Worm (Caenorhabditis elegans) whole organism, late embryonic: Measurements from ENCODE around the gene R01E6.7.

Experiments
- C08G9.2 ChIP-seq: sonication (generic microtip); optimal IDR thresholded peaks from 2 replicates; lab custom pipeline; 2016; ENCODE audit warnings: mild to moderate bottlenecking, missing genetic modification characterization, moderate library complexity, missing compliant biosample characterization
- C38D4.7 ChIP-seq: fragments of 200-800 bp; sonication (Bioruptor generic); optimal IDR thresholded peaks from 2 replicates; lab custom pipeline; 2018; ENCODE audit warnings: mild to moderate bottlenecking, missing genetic modification characterization, moderate library complexity, missing compliant biosample characterization
- F13H6.1 ChIP-seq: sonication (generic microtip); optimal IDR thresholded peaks from 2 replicates; lab custom pipeline; 2016; ENCODE audit warnings: missing genetic modification characterization, missing compliant biosample characterization
- K02D7.2 ChIP-seq: sonication (generic microtip); optimal IDR thresholded peaks from 2 replicates; lab custom pipeline; 2017; ENCODE audit warnings: mild to moderate bottlenecking, missing genetic modification characterization, missing compliant biosample characterization
- Y22D7AL.16 ChIP-seq: sonication (generic microtip); optimal IDR thresholded peaks from 2 replicates; lab custom pipeline; 2016; ENCODE audit warnings: missing genetic modification characterization, missing compliant biosample characterization
- ahr-1 ChIP-seq: sonication (generic microtip); optimal IDR thresholded peaks from 2 replicates; lab custom pipeline; 2016; ENCODE audit warnings: missing genetic modification characterization, missing compliant biosample characterization
- ama-1 ChIP-seq: fragments of 150-350 bp; optimal IDR thresholded peaks from 2 replicates; lab custom pipeline; 2014
- ceh-14 ChIP-seq: sonication (generic microtip); optimal IDR thresholded peaks from 2 replicates; lab custom pipeline; 2016; ENCODE audit warnings: missing genotype, missing genetic modification characterization, missing compliant biosample characterization
- ceh-18 ChIP-seq: sonication (generic microtip); optimal IDR thresholded peaks from 2 replicates; lab custom pipeline; 2016; ENCODE audit warnings: missing genetic modification characterization, missing compliant biosample characterization
- ceh-19 ChIP-seq: fragments of 200-800 bp; sonication (Bioruptor generic); optimal IDR thresholded peaks from 2 replicates; lab custom pipeline; 2018; ENCODE audit warnings: mild to moderate bottlenecking, missing genetic modification characterization, missing compliant biosample characterization
- ceh-2 ChIP-seq: sonication (generic microtip); optimal IDR thresholded peaks from 2 replicates; lab custom pipeline; 2016; ENCODE audit warnings: missing genotype, missing genetic modification characterization, missing compliant biosample characterization
- ceh-22 ChIP-seq: sonication (generic microtip); optimal IDR thresholded peaks from 2 replicates; lab custom pipeline; 2017; ENCODE audit warnings: missing biosample characterization, missing genetic modification characterization
- ceh-24 ChIP-seq: sonication (generic microtip); optimal IDR thresholded peaks from 2 replicates; lab custom pipeline; 2016; ENCODE audit warnings: mild to moderate bottlenecking, missing genetic modification characterization, missing compliant biosample characterization
- ceh-30 ChIP-seq: fragments of 150-350 bp; optimal IDR thresholded peaks from 2 replicates; lab custom pipeline; 2014; ENCODE audit warnings: missing biosample characterization, missing genetic modification characterization
- ceh-31 ChIP-seq: sonication (generic microtip); optimal IDR thresholded peaks from 2 replicates; lab custom pipeline; 2016; ENCODE audit warnings: missing genetic modification characterization, missing compliant biosample characterization
- ceh-34 ChIP-seq: sonication (generic microtip); optimal IDR thresholded peaks from 2 replicates; lab custom pipeline; 2016; ENCODE audit warnings: mild to moderate bottlenecking, missing genetic modification characterization, missing compliant biosample characterization
- ceh-45 ChIP-seq: fragments of 200-800 bp; sonication (Bioruptor generic); IDR thresholded peaks from 2 replicates; pipeline ENCODE4 v1.3.6; 2022; ENCODE audit warnings: missing genetic modification reagents, missing genetic modification characterization, missing compliant biosample characterization
- ceh-48 ChIP-seq: sonication (generic microtip); optimal IDR thresholded peaks from 2 replicates; lab custom pipeline; 2016; ENCODE audit warnings: missing genetic modification characterization, inconsistent platforms, missing compliant biosample characterization
- ceh-6 ChIP-seq: fragments of 200-800 bp; sonication (Bioruptor generic); optimal IDR thresholded peaks from 2 replicates; lab custom pipeline; 2018; ENCODE audit warnings: mild to moderate bottlenecking, missing genetic modification characterization, missing compliant biosample characterization
- che-1 ChIP-seq: sonication (generic microtip); optimal IDR thresholded peaks from 2 replicates; lab custom pipeline; 2016; ENCODE audit warnings: mild to moderate bottlenecking, missing genetic modification characterization, missing compliant biosample characterization
- dmd-4 ChIP-seq: sonication (generic microtip); optimal IDR thresholded peaks from 2 replicates; lab custom pipeline; 2016; ENCODE audit warnings: borderline replicate concordance, missing genetic modification characterization, missing compliant biosample characterization
- dve-1 ChIP-seq: sonication (generic microtip); optimal IDR thresholded peaks from 2 replicates; lab custom pipeline; 2017; ENCODE audit warnings: antibody characterized with exemption, mild to moderate bottlenecking, missing genetic modification characterization, missing compliant biosample characterization
- elt-4 ChIP-seq: sonication (generic microtip); optimal IDR thresholded peaks from 2 replicates; lab custom pipeline; 2016; ENCODE audit warnings: missing genetic modification characterization, missing compliant biosample characterization
- ets-4 ChIP-seq: sonication (generic microtip); optimal IDR thresholded peaks from 2 replicates; lab custom pipeline; 2016; ENCODE audit warnings: missing genetic modification characterization, missing compliant biosample characterization
- eyg-1 ChIP-seq: sonication (generic microtip); optimal IDR thresholded peaks from 2 replicates; lab custom pipeline; 2016; ENCODE audit warnings: missing genotype, missing genetic modification characterization, missing compliant biosample characterization
- fax-1 ChIP-seq: sonication (generic microtip); optimal IDR thresholded peaks from 2 replicates; lab custom pipeline; 2016; ENCODE audit warnings: missing genotype, missing genetic modification characterization, missing compliant biosample characterization
- fkh-10 ChIP-seq: fragments of 150-350 bp; optimal IDR thresholded peaks from 2 replicates; lab custom pipeline; 2014; ENCODE audit warnings: missing biosample characterization, missing genetic modification reagents, missing genetic modification characterization
- fkh-6 ChIP-seq: sonication (generic microtip); optimal IDR thresholded peaks from 2 replicates; lab custom pipeline; 2016; ENCODE audit warnings: missing genetic modification characterization, missing compliant biosample characterization
- gmeb-2 ChIP-seq: sonication (generic microtip); optimal IDR thresholded peaks from 2 replicates; lab custom pipeline; 2016; ENCODE audit warnings: missing genetic modification characterization, inconsistent platforms, missing compliant biosample characterization
- hlh-15 ChIP-seq: sonication (generic microtip); optimal IDR thresholded peaks from 2 replicates; lab custom pipeline; 2016; ENCODE audit warnings: missing genetic modification characterization, missing compliant biosample characterization
- hlh-30 ChIP-seq: sonication (generic microtip); optimal IDR thresholded peaks from 2 replicates; lab custom pipeline; 2017; ENCODE audit warnings: antibody characterized with exemption, missing genetic modification characterization, missing compliant biosample characterization; ENCODE audit not compliant: insufficient read depth
- hlh-6 ChIP-seq: sonication (generic microtip); optimal IDR thresholded peaks from 2 replicates; lab custom pipeline; 2016; ENCODE audit warnings: missing genotype, missing genetic modification characterization, missing compliant biosample characterization
- hlh-8 ChIP-seq: sonication (generic microtip); optimal IDR thresholded peaks from 2 replicates; lab custom pipeline; 2016; ENCODE audit warnings: missing genotype, missing genetic modification characterization, missing compliant biosample characterization
- lim-6 ChIP-seq: sonication (generic microtip); optimal IDR thresholded peaks from 2 replicates; lab custom pipeline; 2016; ENCODE audit warnings: missing genetic modification characterization, missing compliant biosample characterization
- lin-11 ChIP-seq: fragments of 200-800 bp; sonication (Bioruptor generic); optimal IDR thresholded peaks from 2 replicates; lab custom pipeline; 2018; ENCODE audit warnings: mild to moderate bottlenecking, missing genetic modification characterization, missing compliant biosample characterization
- mec-3 ChIP-seq: sonication (generic microtip); optimal IDR thresholded peaks from 2 replicates; lab custom pipeline; 2016; ENCODE audit warnings: borderline replicate concordance, missing genetic modification characterization, missing compliant biosample characterization
- nfya-1 ChIP-seq: sonication (generic microtip); optimal IDR thresholded peaks from 2 replicates; lab custom pipeline; 2017; ENCODE audit warnings: missing genetic modification characterization, mild to moderate bottlenecking, missing compliant biosample characterization, antibody characterized with exemption, moderate library complexity
- nhr-232 ChIP-seq: sonication (generic microtip); optimal IDR thresholded peaks from 2 replicates; lab custom pipeline; 2016; ENCODE audit warnings: missing genetic modification characterization, missing compliant biosample characterization
- odd-2 ChIP-seq: sonication (generic microtip); optimal IDR thresholded peaks from 2 replicates; lab custom pipeline; 2017; ENCODE audit warnings: antibody characterized with exemption, mild to moderate bottlenecking, missing genetic modification characterization, missing compliant biosample characterization
- pag-3 ChIP-seq: sonication (generic microtip); optimal IDR thresholded peaks from 2 replicates; lab custom pipeline; 2016; ENCODE audit warnings: missing compliant biosample characterization, missing genetic modification characterization, borderline replicate concordance
- pat-9 ChIP-seq: fragments of 200-800 bp; sonication (Bioruptor generic); optimal IDR thresholded peaks from 2 replicates; lab custom pipeline; 2018; ENCODE audit warnings: mild to moderate bottlenecking, missing genetic modification characterization, moderate library complexity, missing compliant biosample characterization
- pha-4 ChIP-seq: fragments of 150-350 bp; optimal IDR thresholded peaks from 2 replicates; lab custom pipeline; 2018; ENCODE audit warnings: missing biosample characterization, missing genetic modification reagents, missing genetic modification characterization
- pros-1 ChIP-seq: fragments of 150-350 bp; optimal IDR thresholded peaks from 2 replicates; lab custom pipeline; 2014; ENCODE audit warnings: missing biosample characterization, missing genetic modification reagents, missing genetic modification characterization
- ref-2 ChIP-seq: sonication (generic microtip); optimal IDR thresholded peaks from 2 replicates; lab custom pipeline; 2016; ENCODE audit warnings: missing genetic modification characterization, missing compliant biosample characterization
- rnt-1 ChIP-seq: sonication (generic microtip); optimal IDR thresholded peaks from 2 replicates; lab custom pipeline; 2016; ENCODE audit warnings: missing genetic modification characterization, missing compliant biosample characterization
- sdc-2 ChIP-seq: sonication (generic microtip); optimal IDR thresholded peaks from 2 replicates; lab custom pipeline; 2016; ENCODE audit warnings: missing genotype, missing genetic modification characterization, missing compliant biosample characterization
- sox-4 ChIP-seq: sonication (generic microtip); optimal IDR thresholded peaks from 2 replicates; lab custom pipeline; 2017; ENCODE audit warnings: mild to moderate bottlenecking, missing genetic modification characterization, inconsistent platforms, missing compliant biosample characterization
- syd-9 ChIP-seq: sonication (generic microtip); optimal IDR thresholded peaks from 2 replicates; lab custom pipeline; 2016; ENCODE audit warnings: mild to moderate bottlenecking, missing genetic modification characterization, moderate library complexity, missing compliant biosample characterization
- tbx-2 ChIP-seq: sonication (generic microtip); optimal IDR thresholded peaks from 2 replicates; lab custom pipeline; 2016; ENCODE audit warnings: missing genetic modification characterization, missing compliant biosample characterization
- ttx-3 ChIP-seq: sonication (generic microtip); optimal IDR thresholded peaks from 2 replicates; lab custom pipeline; 2016; ENCODE audit warnings: missing genetic modification reagents, missing genetic modification characterization, missing compliant biosample characterization
- unc-3 ChIP-seq, 2 experiments: fragments of 200-800 bp in 1 of 2; sonication (Bioruptor generic) in 1 of 2; sonication (generic microtip) in 1 of 2; conservative IDR thresholded peaks in 1 of 2; optimal IDR thresholded peaks in 1 of 2; 2 replicates each; pipeline versions ENCODE4 v1.3.6 to Lab custom; 2016 to 2022; ENCODE audit warnings: missing compliant biosample characterization in 2 of 2, missing genetic modification characterization in 2 of 2, missing genetic modification reagents in 1 of 2
- unc-55 ChIP-seq: sonication (generic microtip); optimal IDR thresholded peaks from 2 replicates; lab custom pipeline; 2017; ENCODE audit warnings: missing biosample characterization, missing genetic modification reagents, missing genetic modification characterization
- zip-5 ChIP-seq: sonication (generic microtip); optimal IDR thresholded peaks from 2 replicates; lab custom pipeline; 2016; ENCODE audit warnings: missing genetic modification characterization, missing compliant biosample characterization

R01E6.7 gene

ce11 chrX:13584725-13585371 is 15.1 kb upstream of the R01E6.7 start, which contains the start of gene unc-84:
TSS of gene unc-84 (plus strand) at chrX:13584775.
- TF ChIP-seq nfya-1 (tag; lab: Kevin White, UChicago) (no peak), tbx-2 (tag; lab: Kevin White, UChicago) (peak; percentile 53), unc-55 (GFP tag; lab: Kevin White, UChicago) (no peak), ceh-14 (no peak), gmeb-2 (tag; lab: Kevin White, UChicago) (no peak), sox-4 (tag; lab: Kevin White, UChicago) (no peak), lim-6 (no peak), unc-3 (GFP tag; conservative IDR thresholded peaks at IDR 0.05; lab: Robert Waterston, UW) (no peak), unc-3 (tag; optimal IDR thresholded peaks at IDR 0.05; lab: Kevin White, UChicago) (no peak), ttx-3 (tag; lab: Kevin White, UChicago) (no peak), rnt-1 (tag; lab: Kevin White, UChicago) (no peak), hlh-8 (tag; lab: Kevin White, UChicago) (no peak), ceh-31 (peak; percentile 64), zip-5 (tag; lab: Kevin White, UChicago) (no peak), ceh-48 (tag; lab: Kevin White, UChicago) (no peak), hlh-15 (tag; lab: Kevin White, UChicago) (no peak), pat-9 (tag; lab: Kevin White, UChicago) (no peak), hlh-6 (tag; lab: Kevin White, UChicago) (no peak), fkh-6 (tag; lab: Kevin White, UChicago) (no peak), ceh-19 (no peak), C38D4.7 (GFP tag; lab: Kevin White, UChicago) (no peak), fax-1 (tag; lab: Kevin White, UChicago) (no peak), fkh-10 (no peak), odd-2 (tag; lab: Kevin White, UChicago) (no peak), ceh-24 (tag; lab: Kevin White, UChicago) (no peak), ceh-22 (tag; lab: Kevin White, UChicago) (no peak), pha-4 (tag; lab: Kevin White, UChicago) (no peak), hlh-30 (tag; lab: Kevin White, UChicago) (no peak), C08G9.2 (tag; lab: Kevin White, UChicago) (peak; percentile 72), sdc-2 (tag; lab: Kevin White, UChicago) (peak; percentile 52), lin-11 (tag; lab: Kevin White, UChicago) (no peak), mec-3 (no peak), dmd-4 (tag; lab: Kevin White, UChicago) (no peak), ahr-1 (tag; lab: Kevin White, UChicago) (no peak), ref-2 (tag; lab: Kevin White, UChicago) (peak; percentile 34), elt-4 (tag; lab: Kevin White, UChicago) (no peak), ceh-18 (tag; lab: Kevin White, UChicago) (no peak), nhr-232 (tag; lab: Kevin White, UChicago) (no peak), syd-9 (tag; lab: Kevin White, UChicago) (no peak), K02D7.2 (tag; lab: Kevin White, UChicago) (no peak), che-1 (tag; lab: Kevin White, UChicago) (no peak), ceh-6 (no peak), eyg-1 (tag; lab: Kevin White, UChicago) (no peak), pag-3 (no peak), ceh-34 (peak; percentile 97), ceh-2 (peak; percentile 28), ceh-30 (tag; lab: Kevin White, UChicago) (no peak), dve-1 (tag; lab: Kevin White, UChicago) (no peak), Y22D7AL.16 (tag; lab: Kevin White, UChicago) (no peak), pros-1 (tag; lab: Kevin White, UChicago) (peak; percentile 7), ama-1 (no peak), ets-4 (peak; percentile 32), F13H6.1 (tag; lab: Kevin White, UChicago) (no peak), ceh-45 (GFP tag; lab: Robert Waterston, UW) (no peak)
